Fruit fly (Drosophila melanogaster) whole organism, adult: ENCODE measurements around the gene CG9016.

Experiments used
- CG12768 ChIP-seq: fragments of 200-800 bp; sonication (Bioruptor generic); optimal IDR thresholded peaks from 2 replicates; lab custom pipeline; 2017; ENCODE audit warnings: missing biosample characterization, missing genetic modification characterization, mild to moderate bottlenecking, moderate library complexity, missing genetic modification reagents
- CG1620 ChIP-seq: fragments of 200-800 bp; sonication (Bioruptor generic); optimal IDR thresholded peaks from 2 replicates; lab custom pipeline; 2016; ENCODE audit warnings: missing biosample characterization, missing genetic modification characterization
- CG5204 ChIP-seq: fragments of 200-800 bp; sonication (Bioruptor generic); optimal IDR thresholded peaks from 2 replicates; lab custom pipeline; 2016; ENCODE audit warnings: missing biosample characterization, missing genetic modification characterization
- CG7045 ChIP-seq: fragments of 200-800 bp; sonication (Bioruptor generic); optimal IDR thresholded peaks from 2 replicates; lab custom pipeline; 2017; ENCODE audit warnings: missing biosample characterization, mild to moderate bottlenecking, missing genetic modification characterization
- CG7101 ChIP-seq: fragments of 200-800 bp; sonication (Bioruptor generic); optimal IDR thresholded peaks from 2 replicates; lab custom pipeline; 2018; ENCODE audit warnings: missing biosample characterization, mild to moderate bottlenecking, missing genetic modification characterization, moderate library complexity
- Clk ChIP-seq: fragments of 200-800 bp; sonication (Bioruptor generic); optimal IDR thresholded peaks from 2 replicates; lab custom pipeline; 2017; ENCODE audit warnings: missing biosample characterization, missing genetic modification characterization
- Hr96 ChIP-seq: fragments of 200-800 bp; sonication (Bioruptor generic); optimal IDR thresholded peaks from 2 replicates; lab custom pipeline; 2016; ENCODE audit warnings: missing biosample characterization, missing genetic modification characterization
- bab1 ChIP-seq: fragments of 200-800 bp; sonication (Bioruptor generic); optimal IDR thresholded peaks from 3 replicates; lab custom pipeline; 2019; ENCODE audit warnings: missing biosample characterization, mild to moderate bottlenecking, missing genetic modification characterization, moderate library complexity
- cic ChIP-seq: fragments of 200-800 bp; sonication (Bioruptor generic); optimal IDR thresholded peaks from 2 replicates; lab custom pipeline; 2017; ENCODE audit warnings: missing biosample characterization, mild to moderate bottlenecking, missing genetic modification characterization, moderate library complexity
- cnc ChIP-seq, 2 experiments: fragments of >200 bp; optimal IDR thresholded peaks; 2 replicates each; lab custom pipeline; 2017
- kay ChIP-seq: fragments of 200-800 bp; sonication (Bioruptor generic); peaks from one replicate; lab custom pipeline; 2016; ENCODE audit warnings: missing biosample characterization, missing genetic modification characterization, borderline replicate concordance
- ovo ChIP-seq: fragments of 200-800 bp; sonication (Bioruptor generic); optimal IDR thresholded peaks from 2 replicates; lab custom pipeline; 2016; ENCODE audit warnings: missing biosample characterization, missing genetic modification characterization
- pad ChIP-seq: fragments of 200-800 bp; sonication (Bioruptor generic); optimal IDR thresholded peaks from 3 replicates; lab custom pipeline; 2017; ENCODE audit warnings: missing biosample characterization, missing genetic modification characterization, mild to moderate bottlenecking, moderate library complexity, missing genetic modification reagents
- tj ChIP-seq: fragments of 200-800 bp; sonication (Bioruptor generic); optimal IDR thresholded peaks from 3 replicates; lab custom pipeline; 2017; ENCODE audit warnings: missing biosample characterization, mild to moderate bottlenecking, missing genetic modification characterization, moderate library complexity

DNA sequence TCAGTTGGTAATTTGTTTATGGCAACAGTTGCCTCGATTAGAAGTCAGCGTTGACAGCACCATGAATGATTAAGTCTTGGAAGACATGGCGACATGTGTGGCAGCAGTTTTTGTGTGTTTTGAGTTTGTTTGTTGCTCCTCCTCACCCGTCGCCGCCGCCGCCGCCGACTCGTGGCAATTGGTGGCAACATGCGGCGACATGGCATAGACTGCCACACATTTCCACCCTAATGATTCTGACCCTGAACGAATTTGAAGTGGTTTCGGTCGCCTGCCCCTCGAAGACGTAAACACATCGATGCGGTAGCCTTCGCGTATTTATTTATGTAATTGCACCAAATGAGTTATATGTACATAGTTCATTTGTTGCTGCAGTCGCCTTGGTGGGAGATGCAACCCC lies 20.6 kb downstream of the CG9016 start:
- TF ChIP-seq CG12768 (GFP tag; lab: Kevin White, UChicago) (no peak), bab1 (GFP tag; lab: Kevin White, UChicago) (no peak), CG7045 (GFP tag; lab: Kevin White, UChicago) (no peak), CG7101 (tag; lab: Kevin White, UChicago) (no peak), CG5204 (GFP tag; lab: Kevin White, UChicago) (no peak), cic (GFP tag; lab: Kevin White, UChicago) (no peak), Hr96 (GFP tag; lab: Kevin White, UChicago) (no peak), pad (GFP tag; lab: Kevin White, UChicago) (no peak), ovo (GFP tag; lab: Kevin White, UChicago) (no peak), tj (GFP tag; lab: Kevin White, UChicago) (no peak), Clk (GFP tag; lab: Kevin White, UChicago) (no peak), kay (GFP tag; lab: Kevin White, UChicago) (no peak), cnc (optimal IDR thresholded peaks at IDR 0.05; lab: Kevin White, UChicago) (no peak), CG1620 (GFP tag; lab: Kevin White, UChicago) (no peak)
